Fruit fly (Drosophila melanogaster) whole organism, pupa: Measurements from ENCODE around the gene Tip60.

Experiments used
- CG10348 ChIP-seq: fragments of 200-800 bp; sonication (Bioruptor generic); IDR thresholded peaks from 2 replicates; pipeline ENCODE4 v1.3.6; 2022; ENCODE audit warnings: missing biosample characterization, missing genetic modification characterization
- CG13204 ChIP-seq: fragments of 200-800 bp; sonication (Bioruptor generic); optimal IDR thresholded peaks from 2 replicates; lab custom pipeline; 2018; ENCODE audit warnings: missing biosample characterization, mild to moderate bottlenecking, missing genetic modification characterization, moderate library complexity
- CG14655 ChIP-seq: fragments of 200-800 bp; sonication (Bioruptor generic); optimal IDR thresholded peaks from 3 replicates; lab custom pipeline; 2017; ENCODE audit warnings: mild to moderate bottlenecking, missing biosample characterization, missing genetic modification reagents, missing genetic modification characterization
- CG15710 ChIP-seq: fragments of 200-800 bp; sonication (Bioruptor generic); optimal IDR thresholded peaks from 2 replicates; lab custom pipeline; 2018; ENCODE audit warnings: missing biosample characterization, mild to moderate bottlenecking, missing genetic modification characterization, moderate library complexity
- CG17806 ChIP-seq: fragments of 200-800 bp; sonication (Bioruptor generic); optimal IDR thresholded peaks from 2 replicates; lab custom pipeline; 2018; ENCODE audit warnings: missing biosample characterization, mild to moderate bottlenecking, missing genetic modification characterization, moderate library complexity
- CG32121 ChIP-seq: fragments of 200-800 bp; sonication (Bioruptor generic); IDR thresholded peaks from 2 replicates; pipeline ENCODE4 v1.3.6; 2022; ENCODE audit warnings: missing biosample characterization, missing genetic modification characterization
- CG34367 ChIP-seq: fragments of 200-800 bp; sonication (Bioruptor generic); optimal IDR thresholded peaks from 2 replicates; lab custom pipeline; 2018; ENCODE audit warnings: missing biosample characterization, mild to moderate bottlenecking, missing genetic modification characterization
- CG4496 ChIP-seq: fragments of 200-800 bp; sonication (Bioruptor generic); IDR thresholded peaks from 3 replicates; pipeline ENCODE4 v1.3.6; 2022; ENCODE audit warnings: missing biosample characterization, missing genetic modification characterization
- CG8301 ChIP-seq: fragments of 200-800 bp; sonication (Bioruptor generic); optimal IDR thresholded peaks from 2 replicates; lab custom pipeline; 2018; ENCODE audit warnings: missing biosample characterization, mild to moderate bottlenecking, missing genetic modification characterization
- EcR ChIP-seq: fragments of 200-800 bp; sonication (Bioruptor generic); optimal IDR thresholded peaks from 3 replicates; lab custom pipeline; 2019; ENCODE audit warnings: missing biosample characterization, missing genetic modification characterization, mild to moderate bottlenecking, moderate library complexity, missing genetic modification reagents
- Pif1A ChIP-seq: fragments of 200-800 bp; sonication (Bioruptor generic); optimal IDR thresholded peaks from 3 replicates; lab custom pipeline; 2016; ENCODE audit warnings: missing biosample characterization, missing genetic modification characterization
- Snoo ChIP-seq: fragments of 200-800 bp; sonication (Bioruptor generic); optimal IDR thresholded peaks from 3 replicates; lab custom pipeline; 2017; ENCODE audit warnings: missing biosample characterization, mild to moderate bottlenecking, missing genetic modification characterization, inconsistent platforms
- fd96Ca ChIP-seq: fragments of 200-800 bp; sonication (Bioruptor generic); IDR thresholded peaks from 3 replicates; pipeline ENCODE4 v1.3.6; 2022; ENCODE audit warnings: missing biosample characterization, missing genetic modification characterization
- rn ChIP-seq: fragments of 200-800 bp; sonication (Bioruptor generic); IDR thresholded peaks from 2 replicates; pipeline ENCODE4 v1.3.6; 2022; ENCODE audit warnings: missing biosample characterization, missing genetic modification characterization

DNA sequence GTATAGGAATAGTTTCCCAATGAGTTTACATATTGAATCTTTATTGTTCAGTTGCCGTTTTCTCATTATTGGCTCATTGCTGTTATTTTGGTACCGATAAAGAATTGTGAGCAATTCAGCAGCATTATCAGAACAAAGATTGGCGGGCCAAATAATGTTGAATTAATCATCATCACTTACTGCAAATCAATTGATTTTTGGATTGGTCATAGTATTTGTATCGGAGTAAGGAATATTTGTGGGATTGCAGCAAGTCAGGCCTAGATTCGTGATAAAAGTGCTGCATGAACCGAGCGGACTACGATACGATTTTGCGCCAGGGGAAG, 9.2 kb downstream of the Tip60 start:
- TF ChIP-seq CG32121 (0 out of 2 replicates have a peak, but pooled peaks have one; percentile 41), CG14655 (GFP tag; lab: Kevin White, UChicago) (peak; percentile 48), CG17806 (tag; lab: Kevin White, UChicago) (peak; percentile 28), EcR (no peak), rn (GFP tag; lab: Robert Waterston, UW) (no peak), CG8301 (tag; lab: Kevin White, UChicago) (peak; percentile 49), CG4496 (GFP tag; lab: Robert Waterston, UW) (no peak), Snoo (tag; lab: Kevin White, UChicago) (no peak), fd96Ca (GFP tag; lab: Robert Waterston, UW) (no peak), Pif1A (GFP tag; lab: Kevin White, UChicago) (peak; percentile 49), CG13204 (GFP tag; lab: Kevin White, UChicago) (no peak), CG34367 (peak; percentile 45), CG10348 (GFP tag; lab: Robert Waterston, UW) (no peak), CG15710 (tag; lab: Kevin White, UChicago) (peak; percentile 64)
